Fruit fly (Drosophila melanogaster): ENCODE measurements around the gene Gr94a.

DNA sequence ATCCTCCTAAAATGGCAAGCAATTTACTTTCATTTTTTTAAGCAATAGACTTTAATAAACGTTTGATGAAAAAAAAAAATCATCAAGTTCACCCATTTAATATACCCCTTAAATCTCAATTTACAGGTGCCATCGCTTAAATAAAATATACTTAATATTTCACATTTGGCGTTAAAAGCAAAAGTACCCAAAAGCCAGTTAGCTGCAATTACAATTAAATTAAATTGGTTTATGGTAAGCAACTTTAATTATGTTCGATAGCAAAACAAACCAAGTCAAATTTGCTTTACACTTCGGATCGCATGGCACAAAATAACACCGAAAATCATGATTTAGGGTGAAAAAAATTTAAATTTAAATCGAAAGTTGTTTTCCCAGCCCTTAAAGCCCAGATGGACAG, 9.5 kb upstream of the Gr94a start, which contains the start of gene CG13838:
- TF ChIP-seq CG8478 (optimal IDR thresholded peaks at IDR 0.05) (no peak), CTCF (optimal IDR thresholded peaks at IDR 0.05) (no peak)
